Worm (Caenorhabditis elegans) whole organism, mixed stage, embryonic: ENCODE measurements around the gene F36F12.7.

ENCODE experiments used
- ceh-43 ChIP-seq: fragments of 200-800 bp; sonication (Bioruptor generic); optimal IDR thresholded peaks from 2 replicates; lab custom pipeline; 2018; ENCODE audit warnings: mild to moderate bottlenecking, missing genetic modification characterization, moderate library complexity, missing compliant biosample characterization
- elt-1 ChIP-seq: sonication (generic microtip); optimal IDR thresholded peaks from 2 replicates; lab custom pipeline; 2017; ENCODE audit warnings: missing genetic modification characterization, mild to moderate bottlenecking, missing compliant biosample characterization, antibody characterized with exemption, moderate library complexity, borderline replicate concordance; ENCODE audit not compliant: insufficient read depth
- elt-3 ChIP-seq: fragments of 150-350 bp; optimal IDR thresholded peaks from 2 replicates; lab custom pipeline; 2014; ENCODE audit warnings: missing biosample characterization, missing genetic modification characterization
- lin-13 ChIP-seq: fragments of 150-350 bp; optimal IDR thresholded peaks from 2 replicates; lab custom pipeline; 2014; ENCODE audit warnings: missing biosample characterization, missing genetic modification characterization
- lsy-2 ChIP-seq: fragments of 150-350 bp; optimal IDR thresholded peaks from 2 replicates; lab custom pipeline; 2014; ENCODE audit warnings: missing biosample characterization, missing genetic modification characterization
- nhr-12 ChIP-seq: fragments of 150-350 bp; optimal IDR thresholded peaks from 2 replicates; lab custom pipeline; 2014; ENCODE audit warnings: missing biosample characterization, missing genetic modification characterization
- pha-4 ChIP-seq: fragments of 150-350 bp; optimal IDR thresholded peaks from 2 replicates; lab custom pipeline; 2018; ENCODE audit warnings: missing biosample characterization, missing genetic modification reagents, missing genetic modification characterization
- snpc-4 ChIP-seq: fragments of 150-350 bp; optimal IDR thresholded peaks from 2 replicates; lab custom pipeline; 2014; ENCODE audit warnings: missing biosample characterization, missing genetic modification characterization
- sptf-1 ChIP-seq: sonication (generic microtip); optimal IDR thresholded peaks from 2 replicates; lab custom pipeline; 2017; ENCODE audit warnings: mild to moderate bottlenecking, missing genetic modification characterization, moderate library complexity, missing compliant biosample characterization
- unc-39 ChIP-seq: fragments of 150-350 bp; optimal IDR thresholded peaks from 2 replicates; lab custom pipeline; 2014; ENCODE audit warnings: missing biosample characterization, missing genetic modification characterization
- unc-62 ChIP-seq: fragments of 150-350 bp; optimal IDR thresholded peaks from 2 replicates; lab custom pipeline; 2014; ENCODE audit warnings: missing biosample characterization, missing genetic modification reagents, missing genetic modification characterization

DNA sequence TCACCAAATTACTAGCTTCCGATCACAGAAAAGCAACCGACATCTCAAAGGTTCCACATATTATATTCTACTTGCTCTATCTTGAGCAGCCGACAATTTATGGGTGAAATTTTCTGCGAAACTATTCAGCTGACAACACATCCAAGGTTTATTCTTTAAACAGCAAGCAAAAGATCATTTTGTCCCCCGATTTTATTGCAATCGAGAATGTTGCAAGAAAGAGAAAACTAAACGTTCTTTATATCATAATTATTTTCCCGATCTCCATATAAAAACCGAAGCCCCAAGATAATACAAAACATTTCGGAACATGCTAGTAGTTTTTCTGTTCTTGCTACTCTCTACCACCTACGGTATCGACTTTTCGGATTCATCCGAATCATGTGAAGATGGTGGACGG lies 3.4 kb upstream of the F36F12.7 start, which contains the start of gene clec-207:
- TF ChIP-seq unc-39 (tag; lab: Kevin White, UChicago) (no peak), nhr-12 (tag; lab: Kevin White, UChicago) (no peak), pha-4 (tag; lab: Kevin White, UChicago) (no peak), lin-13 (tag; lab: Kevin White, UChicago) (no peak), elt-1 (tag; lab: Kevin White, UChicago) (no peak), unc-62 (GFP tag; lab: Kevin White, UChicago) (no peak), elt-3 (no peak), snpc-4 (no peak), sptf-1 (no peak), lsy-2 (no peak), ceh-43 (GFP tag; lab: Kevin White, UChicago) (no peak)
